Worm (Caenorhabditis elegans) whole organism, young adult: ENCODE data around the gene fbxa-61.
"Not testable (repeated sequence)": the region's sequence is repeated elsewhere in the genome, so short reads cannot be mapped to it uniquely, and the experiment has no call there.

Experiments
- F10E7.11 ChIP-seq: sonication (generic microtip); optimal IDR thresholded peaks from 2 replicates; lab custom pipeline; 2017; ENCODE audit warnings: mild to moderate bottlenecking, missing genetic modification characterization, moderate library complexity, missing compliant biosample characterization
- F52B5.7 ChIP-seq: sonication (generic microtip); optimal IDR thresholded peaks from 2 replicates; lab custom pipeline; 2016; ENCODE audit warnings: mild to moderate bottlenecking, missing genetic modification characterization, missing compliant biosample characterization
- Y67H2A.10 ChIP-seq: fragments of 200-800 bp; sonication (Bioruptor generic); conservative IDR thresholded peaks from 2 replicates; pipeline ENCODE4 v1.3.6; 2022; ENCODE audit warnings: missing genetic modification reagents, missing genetic modification characterization, missing compliant biosample characterization
- him-1 ChIP-seq: sonication (generic microtip); optimal IDR thresholded peaks from 2 replicates; lab custom pipeline; 2016; ENCODE audit warnings: missing genotype, missing genetic modification reagents, missing genetic modification characterization, missing compliant biosample characterization
- lag-1 ChIP-seq: fragments of 200-800 bp; sonication (Bioruptor generic); IDR thresholded peaks from 2 replicates; pipeline ENCODE4 v1.3.6; 2022; ENCODE audit warnings: missing genetic modification reagents, missing genetic modification characterization, missing compliant biosample characterization
- madf-6 ChIP-seq: fragments of 200-800 bp; sonication (Bioruptor generic); IDR thresholded peaks from 2 replicates; pipeline ENCODE4 v1.3.6; 2022; ENCODE audit warnings: missing genetic modification reagents, missing genetic modification characterization, missing compliant biosample characterization
- nhr-27 ChIP-seq: fragments of 200-800 bp; sonication (Bioruptor generic); optimal IDR thresholded peaks from 2 replicates; lab custom pipeline; 2018; ENCODE audit warnings: mild to moderate bottlenecking, missing genetic modification characterization, moderate library complexity, missing compliant biosample characterization
- pbrm-1 ChIP-seq: fragments of 200-800 bp; sonication (Bioruptor generic); IDR thresholded peaks from 2 replicates; pipeline ENCODE4 v1.3.6; 2022; ENCODE audit warnings: missing genetic modification reagents, missing genetic modification characterization, missing compliant biosample characterization
- tlf-1 ChIP-seq: fragments of 200-800 bp; sonication (Bioruptor generic); optimal IDR thresholded peaks from 2 replicates; lab custom pipeline; 2018; ENCODE audit warnings: mild to moderate bottlenecking, missing genetic modification characterization, missing compliant biosample characterization
- unc-62 ChIP-seq: fragments of 150-350 bp; optimal IDR thresholded peaks from 2 replicates; lab custom pipeline; 2014; ENCODE audit warnings: missing biosample characterization, missing genetic modification reagents, missing genetic modification characterization

- not testable (repeated sequence) for TF ChIP-seq tlf-1 (GFP tag; lab: Kevin White, UChicago); F52B5.7 (tag; lab: Kevin White, UChicago); madf-6 (GFP tag; lab: Robert Waterston, UW); nhr-27 (tag; lab: Kevin White, UChicago); lag-1 (GFP tag; lab: Robert Waterston, UW); him-1 (tag; lab: Kevin White, UChicago); pbrm-1 (GFP tag; lab: Robert Waterston, UW); Y67H2A.10 (GFP tag; lab: Robert Waterston, UW); F10E7.11 (tag; lab: Kevin White, UChicago); unc-62 (GFP tag; lab: Kevin White, UChicago)
These were observed 17.7 kb downstream of the fbxa-61 start, which contains the start of gene fbxa-208 for ce11 chrIII:1256519-1256918.
